Worm (Caenorhabditis elegans) whole organism, L4 larva: ENCODE data around the gene col-8.

Experiments
- D1046.2 ChIP-seq: fragments of 200-800 bp; sonication (Bioruptor generic); IDR thresholded peaks from 2 replicates; pipeline ENCODE4 v1.3.6; 2022; ENCODE audit warnings: missing genetic modification characterization, missing compliant biosample characterization
- F37D6.2 ChIP-seq: sonication (generic microtip); optimal IDR thresholded peaks from 2 replicates; lab custom pipeline; 2016; ENCODE audit warnings: mild to moderate bottlenecking, missing genetic modification characterization, missing compliant biosample characterization
- F49E8.2 ChIP-seq: sonication (generic microtip); optimal IDR thresholded peaks from 2 replicates; lab custom pipeline; 2016; ENCODE audit warnings: missing compliant biosample characterization, mild to moderate bottlenecking, missing genetic modification characterization, borderline replicate concordance
- R02D3.7 ChIP-seq: fragments of 150-350 bp; sonication (generic microtip); optimal IDR thresholded peaks from 3 replicates; lab custom pipeline; 2014; ENCODE audit warnings: missing biosample characterization, missing genetic modification characterization
- Y105C5A.15 ChIP-seq: fragments of 200-800 bp; sonication (Bioruptor generic); IDR thresholded peaks from 2 replicates; pipeline ENCODE4 v1.3.6; 2022; ENCODE audit warnings: missing genetic modification characterization, missing compliant biosample characterization
- ZK337.2 ChIP-seq: fragments of 200-800 bp; sonication (Bioruptor generic); IDR thresholded peaks from 2 replicates; pipeline ENCODE4 v1.3.6; 2022; ENCODE audit warnings: missing genetic modification reagents, missing genetic modification characterization, missing compliant biosample characterization
- ama-1 ChIP-seq: fragments of 150-350 bp; optimal IDR thresholded peaks from 2 replicates; lab custom pipeline; 2014; ENCODE audit warnings: inconsistent platforms, mixed read lengths
- arid-1 ChIP-seq: fragments of 200-800 bp; sonication (Bioruptor generic); conservative IDR thresholded peaks from 2 replicates; pipeline ENCODE4 v1.3.6; 2022; ENCODE audit warnings: missing genetic modification reagents, missing genetic modification characterization, missing compliant biosample characterization
- attf-4 ChIP-seq: sonication (generic microtip); optimal IDR thresholded peaks from 3 replicates; lab custom pipeline; 2017; ENCODE audit warnings: missing biosample characterization, missing genetic modification characterization
- ceh-28 ChIP-seq: fragments of 150-350 bp; optimal IDR thresholded peaks from 2 replicates; lab custom pipeline; 2014; ENCODE audit warnings: missing biosample characterization, missing genetic modification reagents, missing genetic modification characterization
- ceh-82 ChIP-seq: sonication (generic microtip); optimal IDR thresholded peaks from 2 replicates; lab custom pipeline; 2017; ENCODE audit warnings: missing biosample characterization, missing genetic modification characterization
- ces-1 ChIP-seq: fragments of 150-350 bp; sonication (generic microtip); optimal IDR thresholded peaks from 4 replicates; lab custom pipeline; 2014; ENCODE audit warnings: missing biosample characterization, missing genetic modification reagents, missing genetic modification characterization
- cey-2 ChIP-seq: sonication (generic microtip); optimal IDR thresholded peaks from 3 replicates; lab custom pipeline; 2017; ENCODE audit warnings: missing genetic modification characterization, mild to moderate bottlenecking, missing compliant biosample characterization, antibody characterized with exemption, borderline replicate concordance; ENCODE audit not compliant: insufficient read depth
- ctbp-1 ChIP-seq: fragments of 200-800 bp; sonication (Bioruptor generic); IDR thresholded peaks from 2 replicates; pipeline ENCODE4 v1.3.6; 2022; ENCODE audit warnings: missing genetic modification reagents, missing genetic modification characterization, missing compliant biosample characterization
- daf-16 ChIP-seq, 3 experiments: sonication (generic microtip); optimal IDR thresholded peaks; 2 replicates each; lab custom pipeline; 2016 to 2017; ENCODE audit warnings: missing genetic modification characterization in 3 of 3, missing genetic modification reagents in 3 of 3, mild to moderate bottlenecking in 2 of 3, missing compliant biosample characterization in 2 of 3, missing biosample characterization in 1 of 3, moderate library complexity in 1 of 3
- daf-19 ChIP-seq: fragments of 200-800 bp; sonication (Bioruptor generic); conservative IDR thresholded peaks from 2 replicates; pipeline ENCODE4 v1.3.6; 2022; ENCODE audit warnings: missing genetic modification characterization, missing compliant biosample characterization
- dmd-8 ChIP-seq: fragments of 200-800 bp; sonication (Bioruptor generic); IDR thresholded peaks from 2 replicates; pipeline ENCODE4 v1.3.6; 2022; ENCODE audit warnings: missing genetic modification characterization, missing compliant biosample characterization
- dmd-9 ChIP-seq: fragments of 200-800 bp; sonication (Bioruptor generic); IDR thresholded peaks from 2 replicates; pipeline ENCODE4 v1.3.6; 2022; ENCODE audit warnings: missing genetic modification reagents, missing genetic modification characterization, missing compliant biosample characterization
- duxl-1 ChIP-seq: sonication (generic microtip); optimal IDR thresholded peaks from 2 replicates; lab custom pipeline; 2016; ENCODE audit warnings: mild to moderate bottlenecking, missing genetic modification characterization, moderate library complexity, missing compliant biosample characterization; ENCODE audit not compliant: poor library complexity
- dve-1 ChIP-seq: sonication (generic microtip); optimal IDR thresholded peaks from 2 replicates; lab custom pipeline; 2017; ENCODE audit warnings: antibody characterized with exemption, mild to moderate bottlenecking, missing genetic modification characterization, missing compliant biosample characterization; ENCODE audit not compliant: insufficient read depth
- egl-27 ChIP-seq: sonication (generic microtip); optimal IDR thresholded peaks from 3 replicates; lab custom pipeline; 2017; ENCODE audit warnings: missing biosample characterization, missing genetic modification reagents, missing genetic modification characterization
- fkh-10 ChIP-seq: fragments of 150-350 bp; optimal IDR thresholded peaks from 2 replicates; lab custom pipeline; 2014; ENCODE audit warnings: missing biosample characterization, missing genetic modification reagents, missing genetic modification characterization
- fos-1 ChIP-seq: fragments of 150-350 bp; optimal IDR thresholded peaks from 2 replicates; lab custom pipeline; 2014; ENCODE audit warnings: missing biosample characterization, missing genetic modification characterization
- gei-8 ChIP-seq: fragments of 200-800 bp; sonication (Bioruptor generic); optimal IDR thresholded peaks from 2 replicates; lab custom pipeline; 2018; ENCODE audit warnings: mild to moderate bottlenecking, missing genetic modification characterization, missing compliant biosample characterization
- hif-1 ChIP-seq, 2 experiments: sonication (generic microtip); optimal IDR thresholded peaks; 2 replicates each; lab custom pipeline; 2016 to 2017; ENCODE audit warnings: missing compliant biosample characterization in 2 of 2, missing genetic modification characterization in 2 of 2, missing genetic modification reagents in 2 of 2, missing genotype in 2 of 2, mild to moderate bottlenecking in 1 of 2
- hlh-30 ChIP-seq: sonication (generic microtip); optimal IDR thresholded peaks from 2 replicates; lab custom pipeline; 2017; ENCODE audit warnings: antibody characterized with exemption, mild to moderate bottlenecking, missing genetic modification characterization, missing compliant biosample characterization; ENCODE audit not compliant: insufficient read depth
- hmg-1.1 ChIP-seq: fragments of 200-800 bp; sonication (Bioruptor generic); IDR thresholded peaks from 2 replicates; pipeline ENCODE4 v1.3.6; 2022; ENCODE audit warnings: missing genetic modification reagents, missing genetic modification characterization, missing compliant biosample characterization
- jun-1 ChIP-seq: fragments of 150-350 bp; optimal IDR thresholded peaks from 2 replicates; lab custom pipeline; 2014; ENCODE audit warnings: missing biosample characterization, missing genetic modification reagents, missing genetic modification characterization
- lim-7 ChIP-seq: fragments of 200-800 bp; sonication (Bioruptor generic); IDR thresholded peaks from 2 replicates; pipeline ENCODE4 v1.3.6; 2022; ENCODE audit warnings: missing genetic modification characterization, missing compliant biosample characterization
- lsy-2 ChIP-seq, 2 experiments: fragments of 150-350 bp in 1 of 2; sonication (generic microtip) in 1 of 2; optimal IDR thresholded peaks; 2 replicates each; lab custom pipeline; 2014 to 2017; ENCODE audit warnings: missing biosample characterization in 2 of 2, missing genetic modification characterization in 2 of 2
- madf-5 ChIP-seq, 2 experiments: fragments of 200-800 bp; sonication (Bioruptor generic); IDR thresholded peaks; 2 replicates each; pipeline ENCODE4 v1.3.6; 2022; ENCODE audit warnings: missing compliant biosample characterization in 2 of 2, missing genetic modification characterization in 2 of 2
- mdt-29 ChIP-seq: fragments of 200-800 bp; sonication (Bioruptor generic); IDR thresholded peaks from 2 replicates; pipeline ENCODE4 v1.3.6; 2022; ENCODE audit warnings: missing genetic modification reagents, missing genetic modification characterization, missing compliant biosample characterization
- mes-2 ChIP-seq: sonication (generic microtip); optimal IDR thresholded peaks from 2 replicates; lab custom pipeline; 2016; ENCODE audit warnings: missing genotype, mild to moderate bottlenecking, missing genetic modification characterization, missing compliant biosample characterization; ENCODE audit not compliant: poor library complexity, severe bottlenecking
- mxl-3 ChIP-seq: fragments of 200-800 bp; sonication (Bioruptor generic); optimal IDR thresholded peaks from 2 replicates; lab custom pipeline; 2018; ENCODE audit warnings: mild to moderate bottlenecking, missing genetic modification characterization, missing compliant biosample characterization
- nhr-10 ChIP-seq: fragments of 150-350 bp; optimal IDR thresholded peaks from 2 replicates; lab custom pipeline; 2014; ENCODE audit warnings: missing biosample characterization, missing genetic modification characterization
- nhr-25 ChIP-seq: sonication (generic microtip); optimal IDR thresholded peaks from 2 replicates; lab custom pipeline; 2017; ENCODE audit warnings: missing genetic modification characterization, mild to moderate bottlenecking, missing compliant biosample characterization, antibody characterized with exemption, moderate library complexity, borderline replicate concordance; ENCODE audit not compliant: insufficient read depth
- nhr-28 ChIP-seq: fragments of 150-350 bp; optimal IDR thresholded peaks from 2 replicates; lab custom pipeline; 2014; ENCODE audit warnings: missing biosample characterization, missing genetic modification characterization
- nhr-48 ChIP-seq: sonication (generic microtip); optimal IDR thresholded peaks from 2 replicates; lab custom pipeline; 2016; ENCODE audit warnings: mild to moderate bottlenecking, missing genetic modification characterization, missing compliant biosample characterization
- nhr-6 ChIP-seq: fragments of 150-350 bp; optimal IDR thresholded peaks from 2 replicates; lab custom pipeline; 2014; ENCODE audit warnings: missing biosample characterization, missing genetic modification characterization
- nhr-76 ChIP-seq: fragments of 150-350 bp; optimal IDR thresholded peaks from 2 replicates; lab custom pipeline; 2014; ENCODE audit warnings: missing biosample characterization, missing genetic modification characterization
- php-3 ChIP-seq: fragments of 200-800 bp; sonication (Bioruptor generic); IDR thresholded peaks from 2 replicates; pipeline ENCODE4 v1.3.6; 2022; ENCODE audit warnings: missing genetic modification reagents, missing genetic modification characterization, missing compliant biosample characterization
- rbr-2 ChIP-seq: sonication (generic microtip); optimal IDR thresholded peaks from 2 replicates; lab custom pipeline; 2016; ENCODE audit warnings: missing genotype, missing genetic modification characterization, missing compliant biosample characterization
- tag-97 ChIP-seq: fragments of 200-800 bp; sonication (Bioruptor generic); IDR thresholded peaks from 2 replicates; pipeline ENCODE4 v1.3.6; 2022; ENCODE audit warnings: missing genetic modification characterization, missing compliant biosample characterization
- tra-1 ChIP-seq: fragments of 200-800 bp; sonication (Bioruptor generic); IDR thresholded peaks from 2 replicates; pipeline ENCODE4 v1.3.6; 2022; ENCODE audit warnings: missing genetic modification reagents, missing genetic modification characterization, missing compliant biosample characterization
- unc-130 ChIP-seq: sonication (generic microtip); optimal IDR thresholded peaks from 2 replicates; lab custom pipeline; 2016; ENCODE audit warnings: missing genetic modification reagents, missing genetic modification characterization, missing compliant biosample characterization
- unc-39 ChIP-seq: sonication (generic microtip); optimal IDR thresholded peaks from 2 replicates; lab custom pipeline; 2017; ENCODE audit warnings: missing biosample characterization, missing genetic modification characterization
- vab-7 ChIP-seq: fragments of 200-800 bp; sonication (Bioruptor generic); IDR thresholded peaks from 2 replicates; pipeline ENCODE4 v1.3.6; 2022; ENCODE audit warnings: missing genetic modification reagents, missing genetic modification characterization, missing compliant biosample characterization
- zfp-2 ChIP-seq: sonication (generic microtip); optimal IDR thresholded peaks from 2 replicates; lab custom pipeline; 2016; ENCODE audit warnings: mild to moderate bottlenecking, missing genetic modification characterization, missing compliant biosample characterization
- zfp-3 ChIP-seq: fragments of 200-800 bp; sonication (Bioruptor generic); conservative IDR thresholded peaks from 2 replicates; pipeline ENCODE4 v1.3.6; 2022; ENCODE audit warnings: missing genetic modification reagents, missing genetic modification characterization, missing compliant biosample characterization
- zip-11 ChIP-seq: fragments of 200-800 bp; sonication (Bioruptor generic); IDR thresholded peaks from 2 replicates; pipeline ENCODE4 v1.3.6; 2022; ENCODE audit warnings: missing genetic modification characterization, missing compliant biosample characterization
- zip-2 ChIP-seq: fragments of 150-350 bp; optimal IDR thresholded peaks from 2 replicates; lab custom pipeline; 2014; ENCODE audit warnings: missing biosample characterization, missing genetic modification characterization

Gene col-8

ce11 chrIII:6978875-6979274, 41.5 kb downstream of the col-8 start (continued):
- no peak for TF ChIP-seq arid-1 (GFP tag; lab: Robert Waterston, UW)
- no peak for TF ChIP-seq tag-97
- TF ChIP-seq daf-19 (GFP tag; lab: Robert Waterston, UW) = no peak
- no peak for TF ChIP-seq madf-5 (GFP tag; IDR thresholded peaks at IDR 0.05; lab: Robert Waterston, UW)
- TF ChIP-seq R02D3.7 (tag; lab: Kevin White, UChicago) = no peak
- no peak for TF ChIP-seq ZK337.2 (GFP tag; lab: Robert Waterston, UW)
- TF ChIP-seq zfp-3 (GFP tag; lab: Robert Waterston, UW) = no peak
- TF ChIP-seq nhr-25 (tag; lab: Kevin White, UChicago) = peak; percentile 67
- TF ChIP-seq jun-1 (tag; lab: Kevin White, UChicago) = no peak
- TF ChIP-seq unc-130 = no peak
- no peak for TF ChIP-seq Y105C5A.15 (GFP tag; lab: Robert Waterston, UW)
- no peak for TF ChIP-seq fos-1
- TF ChIP-seq nhr-28 (tag; lab: Kevin White, UChicago) = peak; percentile 77
- no peak for TF ChIP-seq attf-4 (tag; lab: Kevin White, UChicago)
- TF ChIP-seq nhr-76 (tag; lab: Kevin White, UChicago) = no peak
- TF ChIP-seq dve-1 (tag; lab: Kevin White, UChicago) = no peak
- TF ChIP-seq unc-39 (tag; lab: Kevin White, UChicago) = no peak
- peak; percentile 68 for TF ChIP-seq hlh-30 (tag; lab: Kevin White, UChicago)
- no peak for TF ChIP-seq dmd-9 (GFP tag; lab: Robert Waterston, UW)
- TF ChIP-seq F37D6.2 (tag; lab: Kevin White, UChicago) = no peak
- TF ChIP-seq nhr-10 (tag; lab: Kevin White, UChicago) = peak; percentile 33
- TF ChIP-seq zfp-2 (tag; lab: Kevin White, UChicago) = no peak
- no peak for TF ChIP-seq php-3 (GFP tag; lab: Robert Waterston, UW)
- TF ChIP-seq mes-2 (tag; lab: Kevin White, UChicago) = peak; percentile 49
- TF ChIP-seq ctbp-1 (GFP tag; lab: Robert Waterston, UW) = peak; percentile 69
- TF ChIP-seq ama-1 (lab: Kevin White, UChicago) = no peak
- TF ChIP-seq mxl-3 (GFP tag; lab: Kevin White, UChicago) = peak; percentile 58
- peak in 1 of 2 experiments; percentile 4 for TF ChIP-seq daf-16 (GFP tag; optimal IDR thresholded peaks at IDR 0.05; lab: Kevin White, UChicago)
- TF ChIP-seq daf-16 (tag; optimal IDR thresholded peaks at IDR 0.05; lab: Kevin White, UChicago) = no peak
- TF ChIP-seq egl-27 = no peak
- no peak for TF ChIP-seq ces-1 (GFP tag; lab: Kevin White, UChicago)
- no peak for TF ChIP-seq ceh-28
- TF ChIP-seq D1046.2 (GFP tag; lab: Robert Waterston, UW) = no peak
- no peak for TF ChIP-seq cey-2
- TF ChIP-seq rbr-2 = peak; percentile 47
- no peak for TF ChIP-seq F49E8.2 (tag; lab: Kevin White, UChicago)
- no peak for TF ChIP-seq duxl-1
- no peak for TF ChIP-seq nhr-48 (tag; lab: Kevin White, UChicago)
- no peak for TF ChIP-seq vab-7 (GFP tag; lab: Robert Waterston, UW)
- no peak for TF ChIP-seq lim-7 (GFP tag; lab: Robert Waterston, UW)
- peak; percentile 34; the same call in 1 of the 2 replicates for TF ChIP-seq hmg-1.1
- TF ChIP-seq ceh-82 (tag; lab: Kevin White, UChicago) = no peak
- TF ChIP-seq lsy-2 (tag; optimal IDR thresholded peaks at IDR 0.05; lab: Kevin White, UChicago) = peak; percentile 61 to 87
- no peak for TF ChIP-seq mdt-29 (GFP tag; lab: Robert Waterston, UW)
- no peak for TF ChIP-seq gei-8 (GFP tag; lab: Kevin White, UChicago)
- TF ChIP-seq zip-2 = no peak
- TF ChIP-seq hif-1 (tag; optimal IDR thresholded peaks at IDR 0.05; lab: Kevin White, UChicago) = no peak
- no peak for TF ChIP-seq nhr-6 (tag; lab: Kevin White, UChicago)
- TF ChIP-seq tra-1 (GFP tag; lab: Robert Waterston, UW) = 0 out of 2 replicates have a peak, but pooled peaks have one; percentile 11
- no peak for TF ChIP-seq zip-11 (GFP tag; lab: Robert Waterston, UW)
- no peak for TF ChIP-seq fkh-10 (GFP tag; lab: Kevin White, UChicago)
- TF ChIP-seq dmd-8 (GFP tag; lab: Robert Waterston, UW) = no peak
